Worm (Caenorhabditis elegans): Measurements from ENCODE around the gene Y53G8AR.9.

ce11 chrIII:3339317-3340016, 18.4 kb upstream of the Y53G8AR.9 start:
- TF ChIP-seq pha-4 (tag; optimal IDR thresholded peaks at IDR 0.05) (no peak), dve-1 (tag; optimal IDR thresholded peaks at IDR 0.05) (no peak), ceh-34 (tag; optimal IDR thresholded peaks at IDR 0.05) (no peak), ceh-22 (tag; optimal IDR thresholded peaks at IDR 0.05) (no peak), nfya-1 (tag; optimal IDR thresholded peaks at IDR 0.05) (no peak), mec-3 (tag; optimal IDR thresholded peaks at IDR 0.05; ENCODE audit: borderline replicate concordance) (no peak), odd-2 (tag; optimal IDR thresholded peaks at IDR 0.05) (no peak), lin-11 (tag; optimal IDR thresholded peaks at IDR 0.05) (no peak), tbx-2 (tag; optimal IDR thresholded peaks at IDR 0.05) (no peak), fkh-10 (GFP tag; optimal IDR thresholded peaks at IDR 0.05) (no peak)

All from whole organism, late embryonic.